Worm (Caenorhabditis elegans) whole organism, L2 larva: ENCODE results near the gene kin-4.

ENCODE experiments used
- ZK546.5 ChIP-seq: sonication (generic microtip); optimal IDR thresholded peaks from 2 replicates; lab custom pipeline; 2017; ENCODE audit warnings: missing biosample characterization, missing genetic modification characterization
- egl-27 ChIP-seq: sonication (generic microtip); optimal IDR thresholded peaks from 3 replicates; lab custom pipeline; 2017; ENCODE audit warnings: missing biosample characterization, missing genetic modification reagents, missing genetic modification characterization
- mab-5 ChIP-seq: fragments of 150-350 bp; optimal IDR thresholded peaks from 2 replicates; lab custom pipeline; 2014; ENCODE audit warnings: missing biosample characterization, missing genetic modification characterization
- nhr-129 ChIP-seq: fragments of 150-350 bp; optimal IDR thresholded peaks from 2 replicates; lab custom pipeline; 2014; ENCODE audit warnings: missing biosample characterization, missing genetic modification characterization
- nhr-237 ChIP-seq: fragments of 150-350 bp; optimal IDR thresholded peaks from 2 replicates; lab custom pipeline; 2014; ENCODE audit warnings: missing biosample characterization, missing genetic modification characterization
- nhr-25 ChIP-seq: fragments of 150-350 bp; sonication (generic microtip); optimal IDR thresholded peaks from 3 replicates; lab custom pipeline; 2014; ENCODE audit warnings: missing biosample characterization, missing genetic modification characterization
- nhr-6 ChIP-seq: fragments of 150-350 bp; optimal IDR thresholded peaks from 2 replicates; lab custom pipeline; 2014; ENCODE audit warnings: missing biosample characterization, missing genetic modification characterization
- unc-39 ChIP-seq: fragments of 150-350 bp; optimal IDR thresholded peaks from 2 replicates; lab custom pipeline; 2014; ENCODE audit warnings: missing biosample characterization, missing genetic modification characterization
- unc-62 ChIP-seq: fragments of 150-350 bp; optimal IDR thresholded peaks from 2 replicates; lab custom pipeline; 2014; ENCODE audit warnings: missing biosample characterization, missing genetic modification reagents, missing genetic modification characterization
- ztf-4 ChIP-seq: fragments of 150-350 bp; optimal IDR thresholded peaks from 2 replicates; lab custom pipeline; 2014; ENCODE audit warnings: missing biosample characterization, missing genetic modification characterization

- TF ChIP-seq nhr-129 (tag; lab: Kevin White, UChicago) (peak; percentile 65), ztf-4 (tag; lab: Kevin White, UChicago) (peak; percentile 48), mab-5 (tag; lab: Kevin White, UChicago) (no peak), egl-27 (tag; lab: Kevin White, UChicago) (no peak), nhr-237 (no peak), ZK546.5 (tag; lab: Kevin White, UChicago) (no peak), unc-39 (tag; lab: Kevin White, UChicago) (no peak), unc-62 (GFP tag; lab: Kevin White, UChicago) (no peak), nhr-6 (tag; lab: Kevin White, UChicago) (no peak), nhr-25 (tag; lab: Kevin White, UChicago) (peak; percentile 39)
Measured at ce11 chrIV:11480027-11480896, 54.7 kb downstream of the kin-4 start, which contains the start of the genes mbf-1 and nse-4.
